Fruit fly (Drosophila melanogaster) whole organism, embryonic: Measurements from ENCODE around the gene Myo95E.

Source experiments
- CG10267 ChIP-seq: fragments of 200-800 bp; sonication (Bioruptor generic); optimal IDR thresholded peaks from 2 replicates; lab custom pipeline; 2018; ENCODE audit warnings: missing biosample characterization, mild to moderate bottlenecking, missing genetic modification characterization, moderate library complexity
- CG14710 ChIP-seq: fragments of 200-800 bp; sonication (Bioruptor generic); optimal IDR thresholded peaks from 3 replicates; lab custom pipeline; 2019; ENCODE audit warnings: missing biosample characterization, mild to moderate bottlenecking, missing genetic modification characterization, moderate library complexity
- CG15514 ChIP-seq: fragments of 200-800 bp; sonication (Bioruptor generic); optimal IDR thresholded peaks from 3 replicates; lab custom pipeline; 2017; ENCODE audit warnings: missing biosample characterization, missing genetic modification characterization, mild to moderate bottlenecking, moderate library complexity, missing genetic modification reagents
- CG1603 ChIP-seq: fragments of 200-800 bp; sonication (Bioruptor generic); optimal IDR thresholded peaks from 2 replicates; lab custom pipeline; 2019; ENCODE audit warnings: missing biosample characterization, mild to moderate bottlenecking, missing genetic modification characterization, moderate library complexity
- CG17359 ChIP-seq: fragments of 200-800 bp; sonication (Bioruptor generic); optimal IDR thresholded peaks from 3 replicates; lab custom pipeline; 2018; ENCODE audit warnings: missing biosample characterization, mild to moderate bottlenecking, missing genetic modification characterization, moderate library complexity
- CG18599 ChIP-seq: fragments of 200-800 bp; sonication (Bioruptor generic); optimal IDR thresholded peaks from 3 replicates; lab custom pipeline; 2017; ENCODE audit warnings: missing biosample characterization, missing genetic modification characterization, mild to moderate bottlenecking, moderate library complexity, missing genetic modification reagents
- CG18619 ChIP-seq: fragments of 200-800 bp; sonication (Bioruptor generic); optimal IDR thresholded peaks from 3 replicates; lab custom pipeline; 2017; ENCODE audit warnings: missing biosample characterization, mild to moderate bottlenecking, missing genetic modification characterization
- CG2678 ChIP-seq: fragments of 200-800 bp; sonication (Bioruptor generic); optimal IDR thresholded peaks from 3 replicates; lab custom pipeline; 2019; ENCODE audit warnings: missing biosample characterization, mild to moderate bottlenecking, missing genetic modification characterization, moderate library complexity
- CG3163 ChIP-seq: fragments of 200-800 bp; sonication (Bioruptor generic); optimal IDR thresholded peaks from 3 replicates; lab custom pipeline; 2016; ENCODE audit warnings: missing biosample characterization, missing genetic modification characterization
- CG3995 ChIP-seq: fragments of 200-800 bp; sonication (Bioruptor generic); optimal IDR thresholded peaks from 3 replicates; lab custom pipeline; 2016; ENCODE audit warnings: missing biosample characterization, missing genetic modification characterization
- CG7745 ChIP-seq: fragments of 200-800 bp; sonication (Bioruptor generic); optimal IDR thresholded peaks from 2 replicates; lab custom pipeline; 2018; ENCODE audit warnings: missing biosample characterization, mild to moderate bottlenecking, missing genetic modification characterization, moderate library complexity
- CG7839 ChIP-seq: fragments of 200-800 bp; sonication (Bioruptor generic); optimal IDR thresholded peaks from 3 replicates; lab custom pipeline; 2018; ENCODE audit warnings: missing biosample characterization, mild to moderate bottlenecking, missing genetic modification characterization, moderate library complexity
- CG7928 ChIP-seq: fragments of 200-800 bp; sonication (Bioruptor generic); optimal IDR thresholded peaks from 2 replicates; lab custom pipeline; 2017; ENCODE audit warnings: missing biosample characterization, mild to moderate bottlenecking, missing genetic modification characterization
- CG8944 ChIP-seq: fragments of 200-800 bp; sonication (Bioruptor generic); optimal IDR thresholded peaks from 3 replicates; lab custom pipeline; 2016; ENCODE audit warnings: missing biosample characterization, missing genetic modification characterization
- CrebB ChIP-seq: fragments of 200-800 bp; sonication (Bioruptor generic); optimal IDR thresholded peaks from 3 replicates; lab custom pipeline; 2018; ENCODE audit warnings: missing biosample characterization, mild to moderate bottlenecking, missing genetic modification characterization
- Hr3 ChIP-seq: fragments of 200-800 bp; sonication (Bioruptor generic); optimal IDR thresholded peaks from 3 replicates; lab custom pipeline; 2016; ENCODE audit warnings: missing biosample characterization, missing genetic modification characterization
- Hsf ChIP-seq: fragments of 200-800 bp; sonication (Bioruptor generic); optimal IDR thresholded peaks from 3 replicates; lab custom pipeline; 2016; ENCODE audit warnings: missing biosample characterization, missing genetic modification characterization
- Med ChIP-seq: fragments of 200-800 bp; sonication (Bioruptor generic); peaks from one replicate; lab custom pipeline; 2016; ENCODE audit warnings: missing biosample characterization, missing genetic modification characterization, mild to moderate bottlenecking, inconsistent platforms, moderate library complexity
- Nf-YB ChIP-seq: fragments of 200-800 bp; sonication (Bioruptor generic); optimal IDR thresholded peaks from 3 replicates; lab custom pipeline; 2019; ENCODE audit warnings: missing biosample characterization, mild to moderate bottlenecking, missing genetic modification characterization, moderate library complexity
- PHDP ChIP-seq: fragments of 200-800 bp; sonication (Bioruptor generic); optimal IDR thresholded peaks from 3 replicates; lab custom pipeline; 2018; ENCODE audit warnings: missing biosample characterization, mild to moderate bottlenecking, missing genetic modification characterization, moderate library complexity
- Sin3A ChIP-seq: fragments of >200 bp; optimal IDR thresholded peaks from 2 replicates; lab custom pipeline; 2018
- Taf1 ChIP-seq: fragments of 200-800 bp; sonication (Bioruptor generic); IDR thresholded peaks from 2 replicates; pipeline ENCODE4 v1.3.6; 2022; ENCODE audit warnings: missing biosample characterization, missing genetic modification characterization
- caup ChIP-seq: fragments of 200-800 bp; sonication (Bioruptor generic); optimal IDR thresholded peaks from 3 replicates; lab custom pipeline; 2017; ENCODE audit warnings: missing biosample characterization, mild to moderate bottlenecking, missing genetic modification characterization, moderate library complexity; ENCODE audit not compliant: severe bottlenecking
- chn ChIP-seq: fragments of 200-800 bp; sonication (Bioruptor generic); optimal IDR thresholded peaks from 2 replicates; lab custom pipeline; 2016; ENCODE audit warnings: missing biosample characterization, missing genetic modification characterization
- fd64A ChIP-seq: fragments of 200-800 bp; sonication (Bioruptor generic); optimal IDR thresholded peaks from 3 replicates; lab custom pipeline; 2018; ENCODE audit warnings: missing biosample characterization, mild to moderate bottlenecking, missing genetic modification characterization
- grau ChIP-seq: fragments of 200-800 bp; optimal IDR thresholded peaks from 3 replicates; lab custom pipeline; 2019; ENCODE audit warnings: missing biosample characterization, mild to moderate bottlenecking, missing genetic modification characterization, moderate library complexity
- her ChIP-seq: fragments of 200-800 bp; sonication (Bioruptor generic); optimal IDR thresholded peaks from 2 replicates; lab custom pipeline; 2016; ENCODE audit warnings: missing biosample characterization, missing genetic modification characterization
- lab ChIP-seq: fragments of 200-800 bp; sonication (Bioruptor generic); optimal IDR thresholded peaks from 3 replicates; lab custom pipeline; 2017; ENCODE audit warnings: missing biosample characterization, missing genetic modification characterization, mild to moderate bottlenecking, moderate library complexity, missing genetic modification reagents
- nau ChIP-seq: fragments of 200-800 bp; sonication (Bioruptor generic); optimal IDR thresholded peaks from 3 replicates; lab custom pipeline; 2017; ENCODE audit warnings: missing biosample characterization, mild to moderate bottlenecking, missing genetic modification characterization, missing genetic modification reagents
- nmo ChIP-seq: fragments of 200-800 bp; sonication (Bioruptor generic); optimal IDR thresholded peaks from 2 replicates; lab custom pipeline; 2018; ENCODE audit warnings: missing biosample characterization, mild to moderate bottlenecking, missing genetic modification characterization, moderate library complexity
- nom ChIP-seq: fragments of 200-800 bp; sonication (Bioruptor generic); optimal IDR thresholded peaks from 2 replicates; lab custom pipeline; 2017; ENCODE audit warnings: missing biosample characterization, missing genetic modification characterization, mild to moderate bottlenecking, moderate library complexity, missing genetic modification reagents
- pita ChIP-seq: fragments of 200-800 bp; sonication (Bioruptor generic); optimal IDR thresholded peaks from 2 replicates; lab custom pipeline; 2017; ENCODE audit warnings: missing biosample characterization, mild to moderate bottlenecking, missing genetic modification characterization
- scrt ChIP-seq: fragments of 200-800 bp; sonication (Bioruptor generic); optimal IDR thresholded peaks from 2 replicates; lab custom pipeline; 2018; ENCODE audit warnings: missing biosample characterization, mild to moderate bottlenecking, missing genetic modification characterization, moderate library complexity
- sd ChIP-seq: fragments of 200-800 bp; sonication (Bioruptor generic); optimal IDR thresholded peaks from 3 replicates; lab custom pipeline; 2018; ENCODE audit warnings: missing biosample characterization, mild to moderate bottlenecking, missing genetic modification characterization, moderate library complexity
- sens ChIP-seq: fragments of 200-800 bp; sonication (Bioruptor generic); peaks from one replicate; lab custom pipeline; 2016; ENCODE audit warnings: missing biosample characterization, missing genetic modification characterization
- tap ChIP-seq: fragments of 200-800 bp; optimal IDR thresholded peaks from 3 replicates; lab custom pipeline; 2019; ENCODE audit warnings: missing biosample characterization, mild to moderate bottlenecking, missing genetic modification characterization, moderate library complexity

Myo95E gene

dm6 chr3R:24105312-24105902 is 55.9 kb downstream of the Myo95E start, which contains the start of gene Syx1A (continued):
- TF ChIP-seq Hsf, result peak; percentile 19
- TF ChIP-seq nmo (GFP tag; lab: Kevin White, UChicago), result peak; percentile 29
- peak; percentile 23 for TF ChIP-seq Nf-YB
- TF ChIP-seq CG7839 (tag; lab: Kevin White, UChicago), result peak; percentile 25
- TF ChIP-seq Med (GFP tag; lab: Kevin White, UChicago), result peak; percentile 82
- no peak for TF ChIP-seq sd (tag; lab: Kevin White, UChicago)
- TF ChIP-seq CG14710 (tag; lab: Kevin White, UChicago), result peak; percentile 27
- peak; percentile 27 for TF ChIP-seq chn (GFP tag; lab: Kevin White, UChicago)
- TF ChIP-seq her (GFP tag; lab: Kevin White, UChicago), result peak; percentile 23
- TF ChIP-seq caup (GFP tag; lab: Kevin White, UChicago), result peak; percentile 28
- TF ChIP-seq PHDP (tag; lab: Kevin White, UChicago), result peak; percentile 33
- peak; percentile 1 for TF ChIP-seq Sin3A (lab: Kevin White, UChicago)
- TF ChIP-seq CG2678 (tag; lab: Kevin White, UChicago), result peak; percentile 19
- TF ChIP-seq tap (tag; lab: Kevin White, UChicago), result peak; percentile 32
- no peak for TF ChIP-seq CG7928 (GFP tag; lab: Kevin White, UChicago)
- peak; percentile 15 for TF ChIP-seq fd64A
- TF ChIP-seq CG3163 (GFP tag; lab: Kevin White, UChicago), result peak; percentile 77
- no peak for TF ChIP-seq CG7745 (tag; lab: Kevin White, UChicago)
- TF ChIP-seq nau, result peak; percentile 42
- TF ChIP-seq Taf1 (GFP tag; lab: Robert Waterston, UW), result no peak
- TF ChIP-seq Hr3, result no peak
- TF ChIP-seq CG15514 (GFP tag; lab: Kevin White, UChicago), result peak; percentile 80
- TF ChIP-seq CG1603 (tag; lab: Kevin White, UChicago), result peak; percentile 75
- TF ChIP-seq pita (GFP tag; lab: Kevin White, UChicago), result peak; percentile 70
- peak; percentile 23 for TF ChIP-seq CG18619 (GFP tag; lab: Kevin White, UChicago)
- peak; percentile 4 for TF ChIP-seq CG17359 (tag; lab: Kevin White, UChicago)
- TF ChIP-seq CG8944 (GFP tag; lab: Kevin White, UChicago), result no peak
- peak; percentile 18 for TF ChIP-seq grau (tag; lab: Kevin White, UChicago)
- peak; percentile 57 for TF ChIP-seq scrt (GFP tag; lab: Kevin White, UChicago)
- TF ChIP-seq sens, result peak; percentile 86
- TF ChIP-seq lab (GFP tag; lab: Kevin White, UChicago), result peak; percentile 65
- TF ChIP-seq nom (GFP tag; lab: Kevin White, UChicago), result peak; percentile 37
- peak; percentile 23 for TF ChIP-seq CG10267 (tag; lab: Kevin White, UChicago)
- peak; percentile 47 for TF ChIP-seq CG18599
- TF ChIP-seq CG3995 (GFP tag; lab: Kevin White, UChicago), result peak; percentile 81
- TF ChIP-seq CrebB (tag; lab: Kevin White, UChicago), result peak; percentile 61
